Worm (Caenorhabditis elegans): Measurements from ENCODE around the gene mlc-5.

ce11 chrIII:13642776-13643175 is 19.7 kb downstream of the mlc-5 start:
- TF ChIP-seq tbx-8 (GFP tag; optimal IDR thresholded peaks at IDR 0.05) = no peak
- TF ChIP-seq unc-62 (GFP tag; optimal IDR thresholded peaks at IDR 0.05) = no peak
- no peak for TF ChIP-seq ceh-43 (GFP tag; optimal IDR thresholded peaks at IDR 0.05)
- no peak for TF ChIP-seq elt-1 (tag; optimal IDR thresholded peaks at IDR 0.05; ENCODE audit: borderline replicate concordance, insufficient read depth)
- no peak for TF ChIP-seq mls-2 (tag; optimal IDR thresholded peaks at IDR 0.05)
- no peak for TF ChIP-seq ham-2 (GFP tag; optimal IDR thresholded peaks at IDR 0.05)
- no peak for TF ChIP-seq nhr-28 (tag; optimal IDR thresholded peaks at IDR 0.05)
- TF ChIP-seq nhr-237 (tag; optimal IDR thresholded peaks at IDR 0.05) = no peak

Data from whole organism, mixed stage, embryonic.